Worm (Caenorhabditis elegans): Measurements from ENCODE around the gene sax-1.

- no peak for TF ChIP-seq ceh-83 (GFP tag; optimal IDR thresholded peaks at IDR 0.05)
- TF ChIP-seq zip-8 (tag; optimal IDR thresholded peaks at IDR 0.05) = no peak
- no peak for TF ChIP-seq M03D4.4 (tag; optimal IDR thresholded peaks at IDR 0.05)
- no peak for TF ChIP-seq unc-62 (GFP tag; optimal IDR thresholded peaks at IDR 0.05)
- no peak for TF ChIP-seq lsy-2 (tag; optimal IDR thresholded peaks at IDR 0.05)
- no peak for TF ChIP-seq mep-1 (tag; optimal IDR thresholded peaks at IDR 0.05)
- no peak for TF ChIP-seq lin-32 (GFP tag; optimal IDR thresholded peaks at IDR 0.05)
- TF ChIP-seq mls-2 (tag; optimal IDR thresholded peaks at IDR 0.05) = no peak
- TF ChIP-seq snpc-4 (tag; optimal IDR thresholded peaks at IDR 0.05) = no peak
Observed at ce11 chrX:3625599-3625998, 24.4 kb downstream of the sax-1 start.

All from whole organism, mixed stage, embryonic.